Fruit fly (Drosophila melanogaster): ENCODE results near the gene fy.

Gene fy

DNA sequence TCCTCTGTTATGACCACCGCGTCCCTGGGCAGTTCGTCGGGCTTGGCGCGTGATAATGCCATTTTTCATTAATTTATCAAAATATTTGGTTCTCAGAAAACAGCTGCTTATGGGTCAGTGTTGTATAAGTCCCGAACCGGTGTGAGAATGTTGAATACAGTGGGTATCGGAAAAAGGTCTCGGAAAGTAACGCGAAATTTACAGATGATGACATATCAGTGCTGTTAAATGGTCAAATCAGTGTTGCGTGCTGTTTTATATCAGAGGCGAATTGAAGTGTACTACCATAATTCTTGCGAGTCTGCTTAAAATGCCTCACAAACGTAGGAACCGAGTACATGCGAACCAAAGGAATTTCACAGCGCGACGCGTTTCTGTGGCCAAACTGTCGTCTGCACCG is 20.4 kb downstream of the fy start, which contains the start of the genes CG13392 and Rcd4 (continued):
- TF ChIP-seq CG7271 (tag; optimal IDR thresholded peaks at IDR 0.05) = peak; percentile 70
- TF ChIP-seq CG11504 (tag; optimal IDR thresholded peaks at IDR 0.05) = peak; percentile 46
- no peak for TF ChIP-seq CG14965 (GFP tag; optimal IDR thresholded peaks at IDR 0.05; ENCODE audit: borderline replicate concordance)
- TF ChIP-seq Myb (GFP tag; optimal IDR thresholded peaks at IDR 0.05) = peak; percentile 77
- no peak for TF ChIP-seq toy (GFP tag; IDR thresholded peaks at IDR 0.05)
- peak; percentile 84 for TF ChIP-seq HmgZ (tag; optimal IDR thresholded peaks at IDR 0.05)
- TF ChIP-seq Hmr (GFP tag; optimal IDR thresholded peaks at IDR 0.05) = peak; percentile 78
- TF ChIP-seq gsb (GFP tag; IDR thresholded peaks at IDR 0.05) = 0 out of 2 replicates have a peak, but pooled peaks have one; percentile 13
- TF ChIP-seq lab (GFP tag; optimal IDR thresholded peaks at IDR 0.05) = peak; percentile 87
- peak; percentile 66 for TF ChIP-seq row (GFP tag; IDR thresholded peaks at IDR 0.05)
- peak; percentile 71 for TF ChIP-seq Mad (GFP tag; optimal IDR thresholded peaks at IDR 0.05)
- peak; percentile 53 for TF ChIP-seq az2 (GFP tag; optimal IDR thresholded peaks at IDR 0.05)
- no peak for TF ChIP-seq sima (GFP tag; optimal IDR thresholded peaks at IDR 0.05)
- peak; percentile 36 for TF ChIP-seq zf30C (GFP tag; optimal IDR thresholded peaks at IDR 0.05)
- no peak for TF ChIP-seq tll (GFP tag; optimal IDR thresholded peaks at IDR 0.05)
- peak; percentile 34 for TF ChIP-seq CG9437 (GFP tag; optimal IDR thresholded peaks at IDR 0.05)
- TF ChIP-seq mam (GFP tag; optimal IDR thresholded peaks at IDR 0.05) = peak; percentile 84
- peak; percentile 74 for TF ChIP-seq CG9609 (GFP tag; optimal IDR thresholded peaks at IDR 0.05)
- TF ChIP-seq cg (GFP tag; optimal IDR thresholded peaks at IDR 0.05) = no peak
- peak; percentile 85 for TF ChIP-seq CG13624 (GFP tag; optimal IDR thresholded peaks at IDR 0.05)
- TF ChIP-seq CG9797 (GFP tag; optimal IDR thresholded peaks at IDR 0.05) = peak; percentile 33
- peak; percentile 23 for TF ChIP-seq ftz-f1 (GFP tag; optimal IDR thresholded peaks at IDR 0.05)
- peak; percentile 71 for TF ChIP-seq CG30403 (GFP tag; optimal IDR thresholded peaks at IDR 0.05)
- TF ChIP-seq hth (optimal IDR thresholded peaks at IDR 0.05) = no peak
- peak; percentile 73 for TF ChIP-seq Fer3 (tag; optimal IDR thresholded peaks at IDR 0.05)
- TF ChIP-seq kay (GFP tag; optimal IDR thresholded peaks at IDR 0.05) = peak; percentile 4
- TF ChIP-seq prd (optimal IDR thresholded peaks at IDR 0.05) = no peak
- TF ChIP-seq prd (GFP tag; IDR thresholded peaks at IDR 0.05) = peak; percentile 53; the same call in 2 of the 3 replicates
- no peak for TF ChIP-seq oc (tag; optimal IDR thresholded peaks at IDR 0.05)
- peak; percentile 71 for TF ChIP-seq YL-1 (GFP tag; optimal IDR thresholded peaks at IDR 0.05)
- peak; percentile 57 for TF ChIP-seq H2.0 (GFP tag; IDR thresholded peaks at IDR 0.05)
- TF ChIP-seq lbe (GFP tag; optimal IDR thresholded peaks at IDR 0.05) = peak; percentile 84
- peak; percentile 51 for TF ChIP-seq nmo (GFP tag; optimal IDR thresholded peaks at IDR 0.05)
- TF ChIP-seq nom (GFP tag; optimal IDR thresholded peaks at IDR 0.05) = peak; percentile 52
- TF ChIP-seq CG3995 (GFP tag; optimal IDR thresholded peaks at IDR 0.05) = peak; percentile 66
- no peak for TF ChIP-seq CG2199 (GFP tag; IDR thresholded peaks at IDR 0.05)
- TF ChIP-seq esg (GFP tag; conservative IDR thresholded peaks at IDR 0.05) = 0 out of 2 replicates have a peak, but pooled peaks have one; percentile 6
- peak; percentile 57 for TF ChIP-seq CG16813 (GFP tag; IDR thresholded peaks at IDR 0.05; ENCODE audit: partially characterized antibody)
- TF ChIP-seq kni (GFP tag; optimal IDR thresholded peaks at IDR 0.05) = peak; percentile 64
- peak; percentile 35; the same call in 1 of the 3 replicates for TF ChIP-seq HLH4C (GFP tag; IDR thresholded peaks at IDR 0.05; ENCODE audit: partially characterized antibody)
- no peak for TF ChIP-seq fd64A (GFP tag; optimal IDR thresholded peaks at IDR 0.05)
- TF ChIP-seq Ravus (GFP tag; IDR thresholded peaks at IDR 0.05) = no peak
- peak; percentile 33 for TF ChIP-seq Dp (GFP tag; optimal IDR thresholded peaks at IDR 0.05)
- peak; percentile 19 for TF ChIP-seq CG1233 (GFP tag; optimal IDR thresholded peaks at IDR 0.05)
- peak; percentile 30 for TF ChIP-seq btn (GFP tag; optimal IDR thresholded peaks at IDR 0.05)
- TF ChIP-seq tx (GFP tag; optimal IDR thresholded peaks at IDR 0.05) = peak; percentile 67
- peak; percentile 60 for TF ChIP-seq CG17186 (GFP tag; optimal IDR thresholded peaks at IDR 0.05)
- peak; percentile 12 for TF ChIP-seq CG30020 (tag; optimal IDR thresholded peaks at IDR 0.05)
- peak; percentile 48; the same call in 1 of the 2 replicates for TF ChIP-seq HLH3B (GFP tag; IDR thresholded peaks at IDR 0.05)
- TF ChIP-seq ems (GFP tag; optimal IDR thresholded peaks at IDR 0.05) = peak; percentile 67
- TF ChIP-seq CG31224 (GFP tag; IDR thresholded peaks at IDR 0.05) = no peak; the same call in 1 of the 2 replicates
